Fruit fly (Drosophila melanogaster): ENCODE results near the gene CG31897.

The CG31897 gene

dm6 chr2L:8485562-8485961 lies 43.3 kb downstream of the CG31897 start:
- TF ChIP-seq D1 (tag; optimal IDR thresholded peaks at IDR 0.05) (no peak), Ets98B (GFP tag; IDR thresholded peaks at IDR 0.05) (peak; percentile 11; the same call in 1 of the 2 replicates)

DNA sequence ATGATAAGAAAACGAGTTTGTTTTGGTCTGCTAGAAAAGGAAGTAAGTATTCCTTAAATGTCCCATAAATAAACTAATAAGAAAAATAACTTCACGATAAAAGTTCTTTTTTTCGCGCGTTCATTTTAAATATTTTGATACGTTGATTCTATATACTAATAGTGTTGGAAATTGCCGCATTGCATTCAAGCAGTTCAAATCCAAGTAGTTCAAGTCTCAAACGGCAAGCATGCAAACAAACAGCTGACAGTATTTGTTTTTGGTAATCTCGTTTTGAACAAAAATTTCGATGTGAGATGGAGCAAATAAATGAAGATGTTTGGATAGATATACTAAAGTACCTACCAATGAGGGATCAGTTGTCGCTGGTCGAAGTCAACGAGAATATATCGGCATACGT lies 46.5 kb downstream of the CG31897 start, which contains the start of gene CG13088:
Gene CG13088 (plus strand): TSS at position 247 of the 400 bp plus-strand sequence.
- TF ChIP-seq Ets98B (GFP tag; IDR thresholded peaks at IDR 0.05) (no peak), CG8159 (tag; optimal IDR thresholded peaks at IDR 0.05) (no peak), Snoo (tag; optimal IDR thresholded peaks at IDR 0.05) (no peak), Pif1B (GFP tag; optimal IDR thresholded peaks at IDR 0.05) (no peak), CG14655 (GFP tag; optimal IDR thresholded peaks at IDR 0.05) (no peak), CG34367 (tag; optimal IDR thresholded peaks at IDR 0.05) (no peak), fd96Ca (GFP tag; IDR thresholded peaks at IDR 0.05) (no peak), EcR (GFP tag; optimal IDR thresholded peaks at IDR 0.05) (no peak), CG13204 (GFP tag; optimal IDR thresholded peaks at IDR 0.05) (no peak), rn (GFP tag; IDR thresholded peaks at IDR 0.05) (no peak), CG4496 (GFP tag; IDR thresholded peaks at IDR 0.05) (no peak)

- TF ChIP-seq CG10348 (GFP tag; IDR thresholded peaks at IDR 0.05): no peak
- TF ChIP-seq CG17806 (tag; optimal IDR thresholded peaks at IDR 0.05): no peak
- no peak for TF ChIP-seq Ets98B (GFP tag; IDR thresholded peaks at IDR 0.05)
- no peak for TF ChIP-seq CG32121 (GFP tag; IDR thresholded peaks at IDR 0.05)
Measured at dm6 chr2L:8490439-8490838, 48.2 kb downstream of the CG31897 start, which contains the start of gene CG43400. Gene CG43400, plus strand, starts transcription at chr2L:8490739.
